Worm (Caenorhabditis elegans) whole organism, midembryonic: Measurements from ENCODE around the gene ZK1128.1.

Experiments
- T22C8.4 ChIP-seq: fragments of 200-800 bp; sonication (Bioruptor generic); IDR thresholded peaks from 2 replicates; pipeline ENCODE4 v1.3.6; 2022; ENCODE audit warnings: missing genetic modification characterization, missing compliant biosample characterization
- med-1 ChIP-seq: sonication (generic microtip); optimal IDR thresholded peaks from 2 replicates; lab custom pipeline; 2017; ENCODE audit warnings: missing genetic modification characterization, mild to moderate bottlenecking, missing compliant biosample characterization, antibody characterized with exemption, missing genetic modification reagents; ENCODE audit not compliant: insufficient read depth

DNA sequence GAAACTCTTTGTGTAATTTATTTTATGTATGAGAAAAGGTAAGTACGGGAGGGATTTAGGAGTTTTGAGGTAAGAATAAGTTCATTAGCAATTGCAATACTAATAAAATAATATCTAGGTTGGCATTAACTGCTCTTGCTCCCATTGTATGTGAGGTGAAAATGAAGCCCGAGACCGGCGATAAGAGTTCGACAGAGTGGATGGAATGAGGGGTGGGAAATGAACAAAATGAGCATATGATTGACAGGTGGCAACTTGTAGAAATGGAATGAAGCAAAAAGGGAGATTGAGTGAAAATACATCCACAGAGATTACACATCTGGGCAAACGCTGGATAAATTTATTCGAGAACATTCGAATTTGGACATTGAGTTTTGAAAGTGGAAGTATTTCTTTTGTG, 35.8 kb downstream of the ZK1128.1 start:
- TF ChIP-seq med-1 (GFP tag; lab: Kevin White, UChicago) (no peak), T22C8.4 (GFP tag; lab: Robert Waterston, UW) (no peak)
